Worm (Caenorhabditis elegans): Measurements from ENCODE around the gene pfut-1.

Gene pfut-1

ce11 chrX:3127626-3128142 is 37.9 kb upstream of the pfut-1 start (continued):
- TF ChIP-seq ceh-44 (GFP tag; IDR thresholded peaks at IDR 0.05): 0 out of 2 replicates have a peak, but pooled peaks have one; percentile 26
- 0 out of 2 replicates have a peak, but pooled peaks have one; percentile 67 for TF ChIP-seq Y75B8A.6 (GFP tag; IDR thresholded peaks at IDR 0.05)
- TF ChIP-seq skn-1 (tag; optimal IDR thresholded peaks at IDR 0.05): no peak
- TF ChIP-seq lsy-2 (tag; optimal IDR thresholded peaks at IDR 0.05): peak; percentile 84 to 85
- peak; percentile 54; the same call in 1 of the 2 replicates for TF ChIP-seq zfp-3 (GFP tag; conservative IDR thresholded peaks at IDR 0.05)

- TF ChIP-seq F44E2.7 (GFP tag; IDR thresholded peaks at IDR 0.05) (no peak), hlh-11 (tag; optimal IDR thresholded peaks at IDR 0.05) (peak; percentile 17), egl-27 (tag; optimal IDR thresholded peaks at IDR 0.05) (no peak), ZK546.5 (tag; optimal IDR thresholded peaks at IDR 0.05) (no peak)
Observed at ce11 chrX:3135186-3135585, 30.4 kb upstream of the pfut-1 start, which contains the start of gene K10B3.1. Gene K10B3.1, plus strand, starts transcription at chrX:3135486.

- TF ChIP-seq mxl-3 (GFP tag; optimal IDR thresholded peaks at IDR 0.05): peak; percentile 1
- no peak for TF ChIP-seq nhr-25 (tag; optimal IDR thresholded peaks at IDR 0.05; ENCODE audit: borderline replicate concordance, insufficient read depth)
Observed at ce11 chrX:3139516-3140301, 25.9 kb upstream of the pfut-1 start.

- no peak for TF ChIP-seq Y105C5A.15 (GFP tag; IDR thresholded peaks at IDR 0.05)
- no peak for TF ChIP-seq ztf-11 (tag; optimal IDR thresholded peaks at IDR 0.05)
- TF ChIP-seq nhr-41 (GFP tag; IDR thresholded peaks at IDR 0.05): no peak
- TF ChIP-seq lin-29 (GFP tag; IDR thresholded peaks at IDR 0.05): no peak
- no peak for TF ChIP-seq lin-39 (tag; optimal IDR thresholded peaks at IDR 0.05)
- no peak for TF ChIP-seq mdl-1 (tag; optimal IDR thresholded peaks at IDR 0.05)
- TF ChIP-seq daf-16 (GFP tag; optimal IDR thresholded peaks at IDR 0.05): no peak
- TF ChIP-seq daf-16 (tag; optimal IDR thresholded peaks at IDR 0.05): peak; percentile 98
- TF ChIP-seq lin-1 (GFP tag; IDR thresholded peaks at IDR 0.05): no peak
- no peak for TF ChIP-seq dpl-1 (GFP tag; optimal IDR thresholded peaks at IDR 0.05)
- no peak for TF ChIP-seq lir-3 (tag; optimal IDR thresholded peaks at IDR 0.05)
- TF ChIP-seq tag-97 (GFP tag; IDR thresholded peaks at IDR 0.05): no peak
- TF ChIP-seq rbr-2 (tag; optimal IDR thresholded peaks at IDR 0.05): no peak
- TF ChIP-seq dmd-8 (GFP tag; IDR thresholded peaks at IDR 0.05): no peak
- peak; percentile 55 for TF ChIP-seq dve-1 (tag; optimal IDR thresholded peaks at IDR 0.05; ENCODE audit: insufficient read depth)
- no peak for TF ChIP-seq ces-1 (GFP tag; optimal IDR thresholded peaks at IDR 0.05)
- TF ChIP-seq lsy-2 (tag; optimal IDR thresholded peaks at IDR 0.05): no peak
- no peak for TF ChIP-seq Y5F2A.4 (GFP tag; optimal IDR thresholded peaks at IDR 0.05)
- TF ChIP-seq nhr-10 (tag; optimal IDR thresholded peaks at IDR 0.05): no peak
- TF ChIP-seq zip-11 (GFP tag; IDR thresholded peaks at IDR 0.05): no peak
- peak; percentile 46 for TF ChIP-seq aha-1 (tag)
- no peak for TF ChIP-seq lin-15B (tag; optimal IDR thresholded peaks at IDR 0.05)
- TF ChIP-seq nhr-237 (tag; optimal IDR thresholded peaks at IDR 0.05): no peak
- no peak for TF ChIP-seq ctbp-1 (GFP tag; IDR thresholded peaks at IDR 0.05)
- TF ChIP-seq jun-1 (tag; optimal IDR thresholded peaks at IDR 0.05): no peak
- TF ChIP-seq hlh-11 (tag; optimal IDR thresholded peaks at IDR 0.05): peak; percentile 45
- no peak for TF ChIP-seq ceh-62 (tag; optimal IDR thresholded peaks at IDR 0.05)
- TF ChIP-seq ceh-32 (tag; optimal IDR thresholded peaks at IDR 0.05; ENCODE audit: poor library complexity): no peak
- no peak for TF ChIP-seq egl-27 (tag; optimal IDR thresholded peaks at IDR 0.05)
- no peak for TF ChIP-seq ceh-28 (tag; optimal IDR thresholded peaks at IDR 0.05)
- no peak for TF ChIP-seq lin-38 (GFP tag; IDR thresholded peaks at IDR 0.05)
- no peak for TF ChIP-seq duxl-1 (tag; optimal IDR thresholded peaks at IDR 0.05; ENCODE audit: poor library complexity)
- no peak for TF ChIP-seq hmg-1.1 (GFP tag; IDR thresholded peaks at IDR 0.05)
- no peak for TF ChIP-seq vab-7 (GFP tag; IDR thresholded peaks at IDR 0.05)
- no peak for TF ChIP-seq nhr-77 (tag; optimal IDR thresholded peaks at IDR 0.05)
- no peak for TF ChIP-seq lim-7 (GFP tag; IDR thresholded peaks at IDR 0.05)
Observed at ce11 chrX:3141704-3142103, 23.9 kb upstream of the pfut-1 start.

All from whole organism, L4 larva.